Worm (Caenorhabditis elegans): Measurements from ENCODE around the gene pals-40.

Gene pals-40

DNA sequence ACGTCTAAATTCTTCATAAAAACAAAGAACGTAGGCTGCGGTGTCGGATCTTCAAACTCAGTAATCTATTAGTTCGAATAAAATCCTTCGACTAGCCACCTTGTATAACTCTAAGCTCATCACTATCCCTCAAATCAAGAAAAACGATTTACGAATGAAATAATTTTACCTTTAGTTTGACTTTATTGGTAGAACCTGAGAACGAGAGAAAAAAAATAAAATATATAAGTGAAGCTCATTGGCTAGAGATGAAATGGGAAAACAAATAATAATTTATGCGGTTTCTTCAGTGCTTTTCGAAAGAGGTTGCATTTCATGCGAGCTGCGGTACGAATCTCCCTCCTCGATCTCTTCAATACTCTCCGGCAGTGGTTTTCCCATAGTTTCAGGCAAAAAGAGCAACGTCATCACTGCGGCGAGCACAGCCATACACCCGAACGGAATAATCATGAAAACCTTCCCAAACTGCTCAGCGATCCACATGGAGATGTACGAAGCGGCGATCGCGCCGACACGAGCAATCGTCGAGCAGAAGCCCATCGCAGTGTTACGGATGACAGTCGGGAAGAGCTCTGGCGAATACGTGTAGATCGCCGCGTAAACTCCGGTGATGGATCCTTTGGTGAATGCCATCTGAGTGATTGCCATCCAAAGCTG lies 42.0 kb upstream of the pals-40 start:
- no peak for TF ChIP-seq ceh-39 (tag; optimal IDR thresholded peaks at IDR 0.05)
- TF ChIP-seq lsy-2 (tag; optimal IDR thresholded peaks at IDR 0.05) = peak; percentile 12

DNA sequence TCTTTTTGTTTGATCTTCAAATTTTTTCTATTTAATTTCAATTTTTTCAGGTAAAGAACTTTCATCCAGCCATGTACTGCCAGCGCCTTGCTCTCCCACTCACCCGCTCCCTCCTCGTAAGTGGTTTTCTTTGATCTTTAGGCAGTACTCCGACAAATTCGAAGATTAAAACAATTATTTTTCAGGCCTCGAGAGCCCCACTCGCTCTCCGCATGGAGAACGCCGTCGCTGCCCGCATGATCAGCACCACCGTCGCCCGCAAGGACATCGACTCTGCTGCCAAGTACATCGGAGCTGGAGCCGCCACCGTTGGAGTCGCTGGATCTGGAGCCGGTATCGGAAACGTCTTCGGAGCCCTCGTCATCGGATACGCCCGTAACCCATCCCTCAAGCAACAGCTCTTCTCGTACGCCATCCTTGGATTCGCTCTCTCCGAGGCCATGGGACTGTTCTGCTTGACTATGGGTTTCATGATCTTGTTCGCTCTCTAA lies 41.4 kb upstream of the pals-40 start, which contains the start of gene Y82E9BR.3:
TSS of gene Y82E9BR.3 (plus strand) at position 51 of the 491 bp plus-strand sequence.
- TF ChIP-seq drap-1 (GFP tag; optimal IDR thresholded peaks at IDR 0.05) (no peak), lin-32 (GFP tag; optimal IDR thresholded peaks at IDR 0.05) (no peak), nhr-237 (tag; optimal IDR thresholded peaks at IDR 0.05) (no peak), nhr-76 (tag; optimal IDR thresholded peaks at IDR 0.05) (no peak), cnd-1 (tag; optimal IDR thresholded peaks at IDR 0.05) (no peak), mab-5 (tag; optimal IDR thresholded peaks at IDR 0.05) (no peak), elt-3 (tag; optimal IDR thresholded peaks at IDR 0.05) (no peak), ces-1 (GFP tag; optimal IDR thresholded peaks at IDR 0.05) (no peak), mep-1 (tag; optimal IDR thresholded peaks at IDR 0.05) (no peak), ceh-39 (tag; optimal IDR thresholded peaks at IDR 0.05) (no peak), lsy-2 (tag; optimal IDR thresholded peaks at IDR 0.05) (no peak), ceh-43 (GFP tag; optimal IDR thresholded peaks at IDR 0.05) (no peak), ztf-11 (tag; optimal IDR thresholded peaks at IDR 0.05) (no peak)

DNA sequence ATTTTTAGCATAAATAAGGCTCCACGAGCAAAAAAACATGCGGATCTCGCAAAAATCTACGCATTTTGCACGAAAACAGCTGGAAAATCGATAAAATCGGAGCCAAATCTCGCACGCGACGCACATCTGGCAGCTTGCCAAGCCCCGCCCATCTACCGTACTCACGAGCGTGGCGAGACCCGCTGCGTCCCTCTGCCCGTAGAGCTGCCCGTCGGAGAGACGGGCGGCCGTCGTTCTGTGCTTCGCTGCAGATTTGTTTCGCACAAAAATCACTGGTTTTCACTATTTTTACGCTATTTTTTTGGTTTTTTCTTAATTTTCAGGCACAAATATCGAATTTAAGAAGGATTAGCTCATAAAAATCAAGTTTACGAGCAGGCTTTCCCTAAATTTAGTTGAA lies 40.9 kb upstream of the pals-40 start:
- peak; percentile 22 for TF ChIP-seq unc-62 (GFP tag; optimal IDR thresholded peaks at IDR 0.05)
- no peak for TF ChIP-seq tbx-8 (GFP tag; optimal IDR thresholded peaks at IDR 0.05)
- TF ChIP-seq sptf-1 (tag; optimal IDR thresholded peaks at IDR 0.05) = peak; percentile 65
- no peak for TF ChIP-seq snpc-4 (tag; optimal IDR thresholded peaks at IDR 0.05)
- no peak for TF ChIP-seq elt-3 (tag; optimal IDR thresholded peaks at IDR 0.05)
- TF ChIP-seq unc-39 (tag; optimal IDR thresholded peaks at IDR 0.05) = no peak
- TF ChIP-seq ztf-11 (tag; optimal IDR thresholded peaks at IDR 0.05) = no peak
- TF ChIP-seq ceh-39 (tag; optimal IDR thresholded peaks at IDR 0.05) = peak; percentile 56
- TF ChIP-seq mab-5 (tag; optimal IDR thresholded peaks at IDR 0.05) = no peak
- no peak for TF ChIP-seq nhr-12 (tag; optimal IDR thresholded peaks at IDR 0.05)
- TF ChIP-seq drap-1 (GFP tag; optimal IDR thresholded peaks at IDR 0.05) = no peak
- TF ChIP-seq lin-32 (GFP tag; optimal IDR thresholded peaks at IDR 0.05) = no peak
- TF ChIP-seq lin-13 (tag; optimal IDR thresholded peaks at IDR 0.05) = peak; percentile 93
- peak; percentile 95 for TF ChIP-seq pha-4 (tag; optimal IDR thresholded peaks at IDR 0.05)
- TF ChIP-seq nhr-2 (tag; optimal IDR thresholded peaks at IDR 0.05) = no peak
- no peak for TF ChIP-seq nhr-28 (tag; optimal IDR thresholded peaks at IDR 0.05)
- TF ChIP-seq nhr-76 (tag; optimal IDR thresholded peaks at IDR 0.05) = no peak
- peak; percentile 47 for TF ChIP-seq mls-2 (tag; optimal IDR thresholded peaks at IDR 0.05)
- TF ChIP-seq ceh-43 (GFP tag; optimal IDR thresholded peaks at IDR 0.05) = no peak
- peak; percentile 33 for TF ChIP-seq ham-2 (GFP tag; optimal IDR thresholded peaks at IDR 0.05)
- TF ChIP-seq nhr-237 (tag; optimal IDR thresholded peaks at IDR 0.05) = peak; percentile 86
- peak; percentile 26 for TF ChIP-seq M03D4.4 (tag; optimal IDR thresholded peaks at IDR 0.05)
- TF ChIP-seq blmp-1 (tag; optimal IDR thresholded peaks at IDR 0.05) = no peak
- TF ChIP-seq mep-1 (tag; optimal IDR thresholded peaks at IDR 0.05) = peak; percentile 77
- peak; percentile 97 for TF ChIP-seq lsy-2 (tag; optimal IDR thresholded peaks at IDR 0.05)
- TF ChIP-seq ces-1 (GFP tag; optimal IDR thresholded peaks at IDR 0.05) = no peak
- TF ChIP-seq flh-1 (GFP tag; optimal IDR thresholded peaks at IDR 0.05) = no peak
- no peak for TF ChIP-seq bed-3 (GFP tag; optimal IDR thresholded peaks at IDR 0.05)
- TF ChIP-seq unc-120 (tag; optimal IDR thresholded peaks at IDR 0.05; ENCODE audit: poor library complexity, severe bottlenecking) = no peak
- TF ChIP-seq hlh-1 (tag; optimal IDR thresholded peaks at IDR 0.05) = peak; percentile 46
- TF ChIP-seq cnd-1 (tag; optimal IDR thresholded peaks at IDR 0.05) = peak; percentile 44
- no peak for TF ChIP-seq sem-2 (GFP tag; optimal IDR thresholded peaks at IDR 0.05)

DNA sequence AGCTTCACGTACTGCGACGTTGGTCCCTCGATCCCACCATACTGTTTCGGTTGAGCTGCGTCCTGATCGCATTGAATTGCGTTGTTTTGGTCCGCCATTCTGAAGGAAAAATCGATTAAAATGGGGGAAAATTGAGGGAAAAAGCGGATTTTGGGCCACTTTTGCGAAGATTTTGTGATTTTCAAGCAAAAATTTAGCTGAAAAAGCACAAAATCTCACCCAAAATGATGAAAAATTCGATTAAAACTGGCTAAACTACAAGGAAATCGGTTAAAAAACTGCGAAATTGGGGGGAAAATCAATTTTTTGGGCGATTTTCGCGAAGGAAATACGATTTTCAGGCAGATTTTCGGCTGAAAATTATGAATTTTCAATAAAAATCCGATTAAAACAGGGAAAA lies 39.3 kb upstream of the pals-40 start, which contains the start of gene elc-1:
TSS of gene elc-1 (minus strand) at position 101 of the 400 bp plus-strand sequence.
- no peak for TF ChIP-seq pha-4 (tag; optimal IDR thresholded peaks at IDR 0.05)
- TF ChIP-seq nhr-237 (tag; optimal IDR thresholded peaks at IDR 0.05) = no peak
- TF ChIP-seq unc-39 (tag; optimal IDR thresholded peaks at IDR 0.05) = no peak
- no peak for TF ChIP-seq unc-120 (tag; optimal IDR thresholded peaks at IDR 0.05; ENCODE audit: poor library complexity, severe bottlenecking)
- no peak for TF ChIP-seq lsy-2 (tag; optimal IDR thresholded peaks at IDR 0.05)
